Fruit fly (Drosophila melanogaster) whole organism, prepupa: Measurements from ENCODE around the gene CG31327.

Experiments used
- CG11762 ChIP-seq: fragments of 200-800 bp; sonication (Bioruptor generic); optimal IDR thresholded peaks from 3 replicates; lab custom pipeline; 2016; ENCODE audit warnings: missing biosample characterization, missing genetic modification characterization; ENCODE audit not compliant: insufficient read depth
- CG31627 ChIP-seq: fragments of 200-800 bp; sonication (Bioruptor generic); optimal IDR thresholded peaks from 3 replicates; lab custom pipeline; 2016; ENCODE audit warnings: missing biosample characterization, missing genetic modification characterization
- CG32006 ChIP-seq: fragments of 200-800 bp; sonication (Bioruptor generic); optimal IDR thresholded peaks from 3 replicates; lab custom pipeline; 2017; ENCODE audit warnings: missing biosample characterization, mild to moderate bottlenecking, missing genetic modification characterization
- CG6808 ChIP-seq: fragments of 200-800 bp; sonication (Bioruptor generic); optimal IDR thresholded peaks from 3 replicates; lab custom pipeline; 2017; ENCODE audit warnings: missing biosample characterization, missing genetic modification characterization, mild to moderate bottlenecking, moderate library complexity, missing genetic modification reagents
- CG6854 ChIP-seq: fragments of 200-800 bp; sonication (Bioruptor generic); optimal IDR thresholded peaks from 2 replicates; lab custom pipeline; 2017; ENCODE audit warnings: missing biosample characterization, mild to moderate bottlenecking, missing genetic modification characterization
- Eip93F ChIP-seq: fragments of 200-800 bp; sonication (Bioruptor generic); optimal IDR thresholded peaks from 2 replicates; lab custom pipeline; 2016; ENCODE audit warnings: missing biosample characterization, mild to moderate bottlenecking, missing genetic modification characterization
- Hr39 ChIP-seq: fragments of 200-800 bp; sonication (Bioruptor generic); optimal IDR thresholded peaks from 2 replicates; lab custom pipeline; 2016; ENCODE audit warnings: missing biosample characterization, missing genetic modification characterization
- OdsH ChIP-seq: fragments of 200-800 bp; sonication (Bioruptor generic); optimal IDR thresholded peaks from 3 replicates; lab custom pipeline; 2016; ENCODE audit warnings: missing biosample characterization, missing genetic modification characterization
- lz ChIP-seq: fragments of 200-800 bp; sonication (Bioruptor generic); optimal IDR thresholded peaks from 3 replicates; lab custom pipeline; 2016; ENCODE audit warnings: missing biosample characterization, missing genetic modification characterization
- topi ChIP-seq: fragments of 200-800 bp; sonication (Bioruptor generic); optimal IDR thresholded peaks from 3 replicates; lab custom pipeline; 2016; ENCODE audit warnings: missing biosample characterization, missing genetic modification characterization

DNA sequence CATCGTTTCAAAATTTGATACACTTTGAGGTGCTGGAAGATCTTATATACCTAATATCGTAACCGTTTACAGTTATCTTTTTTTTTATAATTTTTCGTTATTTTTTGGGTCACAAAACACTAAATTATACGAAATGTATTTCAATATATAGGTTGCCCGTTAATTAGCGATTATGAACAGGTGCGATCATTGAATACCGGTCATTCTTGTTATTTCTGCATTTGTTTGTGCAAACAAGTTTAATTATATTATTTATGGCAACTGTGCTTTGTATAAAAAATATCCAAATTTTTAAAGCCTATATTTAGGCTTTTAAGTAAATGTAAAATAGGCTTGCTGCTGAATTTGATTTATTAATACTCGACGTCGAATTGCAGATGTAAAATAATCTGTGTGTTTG, 7.5 kb downstream of the CG31327 start, which contains the start of gene CG42500:
- no peak for TF ChIP-seq topi
- TF ChIP-seq CG6854 (GFP tag; lab: Kevin White, UChicago) = no peak
- no peak for TF ChIP-seq Hr39 (GFP tag; lab: Kevin White, UChicago)
- TF ChIP-seq CG11762 (GFP tag; lab: Kevin White, UChicago) = no peak
- TF ChIP-seq lz (GFP tag; lab: Kevin White, UChicago) = no peak
- TF ChIP-seq CG32006 (GFP tag; lab: Kevin White, UChicago) = no peak
- TF ChIP-seq OdsH (GFP tag; lab: Kevin White, UChicago) = no peak
- TF ChIP-seq CG31627 (GFP tag; lab: Kevin White, UChicago) = no peak
- TF ChIP-seq Eip93F (GFP tag; lab: Kevin White, UChicago) = no peak
- no peak for TF ChIP-seq CG6808 (GFP tag; lab: Kevin White, UChicago)
